Fruit fly (Drosophila melanogaster) whole organism, wandering third instar larva: ENCODE data around the gene CG12541.
A peak's percentile ranks its signal among the peaks of the same experiment; 100 is the strongest.

Source experiments
- Abd-B ChIP-seq: fragments of >200 bp; optimal IDR thresholded peaks from 2 replicates; lab custom pipeline; 2017; ENCODE audit warnings: missing biosample characterization, missing genetic modification characterization
- CG32264 ChIP-seq: fragments of 200-800 bp; sonication (Bioruptor generic); optimal IDR thresholded peaks from 2 replicates; lab custom pipeline; 2016; ENCODE audit warnings: missing biosample characterization, missing genetic modification characterization
- CG9705 ChIP-seq: fragments of 200-800 bp; sonication (Bioruptor generic); optimal IDR thresholded peaks from 2 replicates; lab custom pipeline; 2018; ENCODE audit warnings: missing biosample characterization, mild to moderate bottlenecking, missing genetic modification characterization
- CrebA ChIP-seq: fragments of 200-800 bp; sonication (Bioruptor generic); optimal IDR thresholded peaks from 2 replicates; lab custom pipeline; 2016; ENCODE audit warnings: missing biosample characterization, mild to moderate bottlenecking, missing genetic modification characterization, borderline replicate concordance
- Dfd ChIP-seq: fragments of >200 bp; optimal IDR thresholded peaks from 2 replicates; lab custom pipeline; 2017; ENCODE audit warnings: missing biosample characterization, missing genetic modification characterization
- Dif ChIP-seq: fragments of 200-275, 200-300 bp; sonication (Bioruptor generic); optimal IDR thresholded peaks from 2 replicates; lab custom pipeline; 2018; ENCODE audit warnings: missing biosample characterization, missing genetic modification characterization; ENCODE audit not compliant: partially characterized antibody
- GATAd ChIP-seq: sonication (Bioruptor generic); optimal IDR thresholded peaks from 2 replicates; lab custom pipeline; 2016; ENCODE audit warnings: missing biosample characterization, missing genetic modification characterization
- HLH106 ChIP-seq: fragments of 200-800 bp; optimal IDR thresholded peaks from 3 replicates; lab custom pipeline; 2019; ENCODE audit warnings: missing biosample characterization, mild to moderate bottlenecking, missing genetic modification characterization, moderate library complexity
- Hnf4 ChIP-seq: fragments of 200-800 bp; sonication (Bioruptor generic); optimal IDR thresholded peaks from 2 replicates; lab custom pipeline; 2016; ENCODE audit warnings: missing biosample characterization, mild to moderate bottlenecking, missing genetic modification characterization
- Hr78 ChIP-seq: fragments of >200 bp; optimal IDR thresholded peaks from 2 replicates; lab custom pipeline; 2017; ENCODE audit warnings: missing biosample characterization, missing genetic modification characterization
- Hr83 ChIP-seq: fragments of 200-300 bp; sonication (Bioruptor generic); optimal IDR thresholded peaks from 2 replicates; lab custom pipeline; 2016; ENCODE audit warnings: missing biosample characterization, mild to moderate bottlenecking, missing genetic modification characterization, moderate library complexity; ENCODE audit not compliant: poor library complexity, severe bottlenecking
- Jra ChIP-seq: sonication (Bioruptor generic); optimal IDR thresholded peaks from 2 replicates; lab custom pipeline; 2016; ENCODE audit warnings: missing biosample characterization, missing genetic modification characterization
- Myc ChIP-seq: fragments of >200 bp; optimal IDR thresholded peaks from 2 replicates; lab custom pipeline; 2017
- N ChIP-seq: fragments of >200 bp; optimal IDR thresholded peaks from 2 replicates; lab custom pipeline; 2018; ENCODE audit warnings: missing biosample characterization, missing external identifiers, missing genetic modification characterization
- OdsH ChIP-seq: fragments of 200-800 bp; sonication (Bioruptor generic); optimal IDR thresholded peaks from 2 replicates; lab custom pipeline; 2016; ENCODE audit warnings: missing biosample characterization, mild to moderate bottlenecking, missing genetic modification characterization
- Rel ChIP-seq, 2 experiments: fragments of 200-800 bp; sonication (Bioruptor generic) in 1 of 2; optimal IDR thresholded peaks; 2 replicates in 1 of 2; 3 replicates in 1 of 2; lab custom pipeline; 2016 to 2019; ENCODE audit warnings: mild to moderate bottlenecking in 2 of 2, missing biosample characterization in 2 of 2, missing genetic modification characterization in 2 of 2, moderate library complexity in 1 of 2
- Sp1 ChIP-seq: fragments of 200-800 bp; sonication (Bioruptor generic); optimal IDR thresholded peaks from 3 replicates; lab custom pipeline; 2019; ENCODE audit warnings: missing biosample characterization, mild to moderate bottlenecking, missing genetic modification characterization, moderate library complexity
- Vsx2 ChIP-seq: fragments of 200-300, 225-300 bp; sonication (Bioruptor generic); optimal IDR thresholded peaks from 2 replicates; lab custom pipeline; 2018; ENCODE audit warnings: missing biosample characterization, missing genetic modification characterization; ENCODE audit not compliant: partially characterized antibody
- br ChIP-seq: fragments of 200-800 bp; sonication (Bioruptor generic); optimal IDR thresholded peaks from 2 replicates; lab custom pipeline; 2016; ENCODE audit warnings: missing biosample characterization, missing genetic modification characterization
- dl ChIP-seq, 2 experiments: fragments of 175-275, 200-275 bp in 1 of 2; fragments of 200-275 bp in 1 of 2; sonication (Bioruptor generic); optimal IDR thresholded peaks; lab custom pipeline; 2018; ENCODE audit warnings: mild to moderate bottlenecking in 2 of 2, missing biosample characterization in 2 of 2, missing genetic modification characterization in 2 of 2, moderate library complexity in 2 of 2; ENCODE audit not compliant: partially characterized antibody in 2 of 2, insufficient read depth in 1 of 2
- dsf ChIP-seq: sonication (Bioruptor generic); optimal IDR thresholded peaks from 2 replicates; lab custom pipeline; 2016; ENCODE audit warnings: missing biosample characterization, missing genetic modification characterization, borderline replicate concordance
- ey ChIP-seq: fragments of 200-800 bp; sonication (Bioruptor generic); optimal IDR thresholded peaks from 2 replicates; lab custom pipeline; 2016; ENCODE audit warnings: missing biosample characterization, missing genetic modification characterization
- foxo ChIP-seq, 2 experiments: fragments of 200-800 bp; sonication (Bioruptor generic); optimal IDR thresholded peaks; 2 replicates in 1 of 2; 3 replicates in 1 of 2; lab custom pipeline; 2016 to 2017; ENCODE audit warnings: missing biosample characterization in 2 of 2, missing genetic modification characterization in 2 of 2
- fru ChIP-seq: fragments of 200-800 bp; sonication (Bioruptor generic); optimal IDR thresholded peaks from 3 replicates; lab custom pipeline; 2016; ENCODE audit warnings: missing biosample characterization, mild to moderate bottlenecking, missing genetic modification characterization
- h ChIP-seq: fragments of 200-800 bp; sonication (Bioruptor generic); optimal IDR thresholded peaks from 3 replicates; lab custom pipeline; 2016; ENCODE audit warnings: missing biosample characterization, mild to moderate bottlenecking, missing genetic modification characterization
- jim ChIP-seq: fragments of 175-275, 200-325 bp; sonication (Bioruptor generic); optimal IDR thresholded peaks from 2 replicates; lab custom pipeline; 2016; ENCODE audit warnings: missing biosample characterization, mild to moderate bottlenecking, missing genetic modification characterization
- lola ChIP-seq: fragments of >200 bp; optimal IDR thresholded peaks from 2 replicates; lab custom pipeline; 2017; ENCODE audit warnings: missing biosample characterization, missing genetic modification characterization
- pan ChIP-seq: fragments of >200 bp; optimal IDR thresholded peaks from 2 replicates; lab custom pipeline; 2017
- psq ChIP-seq: fragments of 200-800 bp; sonication (Bioruptor generic); optimal IDR thresholded peaks from 3 replicates; lab custom pipeline; 2017; ENCODE audit warnings: missing biosample characterization, mild to moderate bottlenecking, missing genetic modification characterization, moderate library complexity
- rgr ChIP-seq: fragments of 200-800 bp; sonication (Bioruptor generic); optimal IDR thresholded peaks from 3 replicates; lab custom pipeline; 2016; ENCODE audit warnings: missing biosample characterization, mild to moderate bottlenecking, missing genetic modification characterization
- sage ChIP-seq: fragments of 200-800 bp; sonication (Bioruptor generic); optimal IDR thresholded peaks from 2 replicates; lab custom pipeline; 2016; ENCODE audit warnings: missing biosample characterization, mild to moderate bottlenecking, missing genetic modification characterization
- sv ChIP-seq: fragments of 200-800 bp; sonication (Bioruptor generic); optimal IDR thresholded peaks from 3 replicates; lab custom pipeline; 2016; ENCODE audit warnings: missing biosample characterization, missing genetic modification characterization
- tai ChIP-seq: sonication (Bioruptor generic); optimal IDR thresholded peaks from 2 replicates; lab custom pipeline; 2016; ENCODE audit warnings: missing biosample characterization, missing genetic modification characterization
- usp ChIP-seq: fragments of >200 bp; optimal IDR thresholded peaks from 2 replicates; lab custom pipeline; 2017; ENCODE audit warnings: missing biosample characterization, missing genetic modification characterization
- woc ChIP-seq: sonication (Bioruptor generic); optimal IDR thresholded peaks from 2 replicates; lab custom pipeline; 2016; ENCODE audit warnings: missing biosample characterization, mild to moderate bottlenecking, missing genetic modification characterization

The CG12541 gene

DNA sequence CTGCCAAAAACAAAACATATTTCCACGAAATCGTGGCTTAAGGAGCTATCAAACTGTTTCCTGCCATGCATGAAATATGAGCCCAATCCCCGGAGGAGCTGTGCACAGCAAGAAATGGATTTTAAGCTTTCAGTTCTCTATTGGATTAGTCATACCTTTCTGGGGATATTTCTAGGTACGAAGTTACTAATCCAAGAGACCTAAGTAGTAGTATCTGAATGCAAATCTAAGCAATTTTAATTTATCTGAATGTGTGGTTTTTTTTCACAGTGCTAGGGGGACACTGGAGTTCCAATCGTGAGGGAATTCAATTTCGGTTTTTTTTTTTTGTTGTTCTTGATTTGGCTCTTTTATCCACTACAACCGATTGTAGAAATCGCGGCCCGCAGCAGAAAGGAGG, 89.5 kb downstream of the CG12541 start:
- TF ChIP-seq dsf (GFP tag; lab: Kevin White, UChicago) (no peak), foxo (GFP tag; optimal IDR thresholded peaks at IDR 0.05; lab: Kevin White, UChicago) (peak in 1 of 2 experiments; percentile 63), pan (lab: Kevin White, UChicago) (no peak), N (GFP tag; lab: Kevin White, UChicago) (no peak), fru (GFP tag; lab: Kevin White, UChicago) (peak; percentile 55), Sp1 (GFP tag; lab: Kevin White, UChicago) (peak; percentile 37), ey (GFP tag; lab: Kevin White, UChicago) (peak; percentile 48), psq (GFP tag; lab: Kevin White, UChicago) (peak; percentile 33), h (GFP tag; lab: Kevin White, UChicago) (peak; percentile 57), HLH106 (tag; lab: Kevin White, UChicago) (peak; percentile 34), Rel (GFP tag; optimal IDR thresholded peaks at IDR 0.05; lab: Kevin White, UChicago) (no peak), Rel (tag; optimal IDR thresholded peaks at IDR 0.05; lab: Kevin White, UChicago) (no peak), woc (peak; percentile 21), br (peak; percentile 28), jim (no peak), GATAd (GFP tag; lab: Kevin White, UChicago) (no peak), Jra (GFP tag; lab: Kevin White, UChicago) (no peak), OdsH (GFP tag; lab: Kevin White, UChicago) (peak; percentile 54), Hnf4 (peak; percentile 42), Dfd (GFP tag; lab: Kevin White, UChicago) (no peak), rgr (GFP tag; lab: Kevin White, UChicago) (peak; percentile 55)

- TF ChIP-seq N (GFP tag; lab: Kevin White, UChicago) (no peak), rgr (GFP tag; lab: Kevin White, UChicago) (no peak), pan (lab: Kevin White, UChicago) (no peak), Sp1 (GFP tag; lab: Kevin White, UChicago) (no peak), usp (GFP tag; lab: Kevin White, UChicago) (no peak), CrebA (GFP tag; lab: Kevin White, UChicago) (no peak), lola (no peak), Myc (no peak), h (GFP tag; lab: Kevin White, UChicago) (no peak), HLH106 (tag; lab: Kevin White, UChicago) (no peak), Abd-B (GFP tag; lab: Kevin White, UChicago) (no peak), foxo (GFP tag; optimal IDR thresholded peaks at IDR 0.05; lab: Kevin White, UChicago) (no peak)
Measured at dm6 chrX:6974221-6974620, 91.6 kb downstream of the CG12541 start.

- TF ChIP-seq Hnf4 = peak; percentile 36
- TF ChIP-seq GATAd (GFP tag; lab: Kevin White, UChicago) = no peak
- TF ChIP-seq Jra (GFP tag; lab: Kevin White, UChicago) = peak; percentile 6
- no peak for TF ChIP-seq lola
- peak; percentile 1 for TF ChIP-seq woc
- peak; percentile 30 for TF ChIP-seq rgr (GFP tag; lab: Kevin White, UChicago)
- TF ChIP-seq Dif = no peak
- TF ChIP-seq Sp1 (GFP tag; lab: Kevin White, UChicago) = peak; percentile 26
- TF ChIP-seq jim = no peak
- TF ChIP-seq CrebA (GFP tag; lab: Kevin White, UChicago) = no peak
- no peak for TF ChIP-seq Hr83 (GFP tag; lab: Kevin White, UChicago)
- no peak for TF ChIP-seq Dfd (GFP tag; lab: Kevin White, UChicago)
- peak; percentile 15 for TF ChIP-seq HLH106 (tag; lab: Kevin White, UChicago)
- TF ChIP-seq fru (GFP tag; lab: Kevin White, UChicago) = peak; percentile 28
- no peak for TF ChIP-seq tai
- TF ChIP-seq Hr78 = no peak
- peak in 1 of 2 experiments; percentile 44 for TF ChIP-seq foxo (GFP tag; optimal IDR thresholded peaks at IDR 0.05; lab: Kevin White, UChicago)
- no peak for TF ChIP-seq br
- no peak for TF ChIP-seq sage (GFP tag; lab: Kevin White, UChicago)
- no peak for TF ChIP-seq Myc
- no peak for TF ChIP-seq dl (GFP tag; optimal IDR thresholded peaks at IDR 0.05; lab: Kevin White, UChicago; ENCODE audit: insufficient read depth in 1 of 2, partially characterized antibody in 2 of 2)
- TF ChIP-seq Vsx2 = no peak
- no peak for TF ChIP-seq OdsH (GFP tag; lab: Kevin White, UChicago)
- no peak for TF ChIP-seq CG9705 (GFP tag; lab: Kevin White, UChicago)
- no peak for TF ChIP-seq Rel (GFP tag; optimal IDR thresholded peaks at IDR 0.05; lab: Kevin White, UChicago)
- TF ChIP-seq Rel (tag; optimal IDR thresholded peaks at IDR 0.05; lab: Kevin White, UChicago) = no peak
- no peak for TF ChIP-seq CG32264 (GFP tag; lab: Kevin White, UChicago)
- TF ChIP-seq sv (GFP tag; lab: Kevin White, UChicago) = peak; percentile 3
- no peak for TF ChIP-seq dsf (GFP tag; lab: Kevin White, UChicago)
- no peak for TF ChIP-seq ey (GFP tag; lab: Kevin White, UChicago)
- TF ChIP-seq h (GFP tag; lab: Kevin White, UChicago) = peak; percentile 23
- no peak for TF ChIP-seq Abd-B (GFP tag; lab: Kevin White, UChicago)
- TF ChIP-seq N (GFP tag; lab: Kevin White, UChicago) = no peak
Measured at dm6 chrX:6973340-6973739, 92.5 kb downstream of the CG12541 start, which contains the start of gene CG3040. CG3040 (minus strand) TSS chrX:6973393.
